Worm (Caenorhabditis elegans): ENCODE data around the gene ZK1320.9.
A peak's percentile ranks its signal among the peaks of the same experiment; 100 is the strongest.

Gene ZK1320.9

ce11 chrII:9660379-9660778, 26.1 kb downstream of the ZK1320.9 start, which contains the start of gene ZK1320.3:
TSS of gene ZK1320.3 (minus strand) at chrII:9660419.
- TF ChIP-seq fos-1 (tag; optimal IDR thresholded peaks at IDR 0.05) = peak; percentile 87
- TF ChIP-seq nhr-6 (tag; optimal IDR thresholded peaks at IDR 0.05) = no peak

- TF ChIP-seq nhr-25 (tag; optimal IDR thresholded peaks at IDR 0.05) (no peak), ZK546.5 (tag; optimal IDR thresholded peaks at IDR 0.05) (no peak), lin-11 (tag; optimal IDR thresholded peaks at IDR 0.05) (no peak), fos-1 (tag; optimal IDR thresholded peaks at IDR 0.05) (peak; percentile 79), elt-1 (tag; optimal IDR thresholded peaks at IDR 0.05) (no peak), Y55F3AM.14 (GFP tag; optimal IDR thresholded peaks at IDR 0.05) (no peak), gmeb-1 (tag; optimal IDR thresholded peaks at IDR 0.05) (no peak), ztf-1 (GFP tag; conservative IDR thresholded peaks at IDR 0.05) (no peak), ztf-4 (tag; optimal IDR thresholded peaks at IDR 0.05) (no peak), dmd-4 (tag; optimal IDR thresholded peaks at IDR 0.05) (no peak), F13H6.1 (tag; optimal IDR thresholded peaks at IDR 0.05) (no peak), crh-2 (tag; optimal IDR thresholded peaks at IDR 0.05) (peak; percentile 52), R02D3.7 (tag; optimal IDR thresholded peaks at IDR 0.05) (no peak), nhr-21 (tag; optimal IDR thresholded peaks at IDR 0.05) (no peak)
Observed at ce11 chrII:9658915-9659314, 27.6 kb downstream of the ZK1320.9 start, which contains the start of gene ZK1320.2. TSS of gene ZK1320.2 (minus strand) at chrII:9659002.

DNA sequence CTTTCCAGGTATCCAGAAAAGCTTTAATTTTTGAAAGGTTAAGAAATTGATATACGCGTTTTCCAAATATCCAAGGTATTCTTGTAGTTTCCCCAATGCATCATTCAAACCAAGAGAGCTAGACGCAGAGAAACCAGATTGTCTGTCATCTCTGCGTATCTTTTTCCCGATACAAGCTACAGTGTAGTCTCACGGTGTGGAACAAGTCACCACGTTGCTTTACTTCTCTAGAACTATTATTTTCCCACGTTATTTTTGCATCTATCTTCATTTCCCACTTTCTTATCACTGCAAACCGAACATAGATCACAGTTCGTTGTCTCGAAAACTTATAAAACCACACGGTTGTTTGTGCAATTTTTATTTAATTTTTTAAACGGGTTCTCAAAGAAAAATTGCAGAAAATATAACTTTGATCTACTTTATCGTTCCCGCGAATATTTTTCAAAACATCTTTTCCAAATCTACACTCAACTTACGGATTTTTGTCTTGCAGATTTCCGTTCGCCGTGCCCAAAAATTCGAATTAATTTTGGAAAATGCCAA, 30.2 kb downstream of the ZK1320.9 start, which contains the start of gene gstk-1:
gstk-1 (plus strand) TSS at position 496 of the 546 bp plus-strand sequence.
- TF ChIP-seq aly-2 (tag; optimal IDR thresholded peaks at IDR 0.05) = no peak
- peak; percentile 54 for TF ChIP-seq sma-3 (GFP tag; optimal IDR thresholded peaks at IDR 0.05)
- peak; percentile 82 for TF ChIP-seq lin-13 (GFP tag; optimal IDR thresholded peaks at IDR 0.05)
- no peak for TF ChIP-seq mbf-1 (tag; optimal IDR thresholded peaks at IDR 0.05)
- TF ChIP-seq crh-2 (tag; optimal IDR thresholded peaks at IDR 0.05) = peak; percentile 81
- TF ChIP-seq blmp-1 (tag; optimal IDR thresholded peaks at IDR 0.05; ENCODE audit: insufficient read depth) = peak; percentile 25
- peak in 1 of 2 experiments; percentile 35 for TF ChIP-seq lsy-2 (tag; optimal IDR thresholded peaks at IDR 0.05)
- no peak for TF ChIP-seq nhr-237 (tag; optimal IDR thresholded peaks at IDR 0.05)
- TF ChIP-seq F13H6.1 (tag; optimal IDR thresholded peaks at IDR 0.05) = peak; percentile 11
- no peak for TF ChIP-seq unc-62 (GFP tag; optimal IDR thresholded peaks at IDR 0.05)
- peak; percentile 44 for TF ChIP-seq fos-1 (tag; optimal IDR thresholded peaks at IDR 0.05)
- TF ChIP-seq nhr-21 (tag; optimal IDR thresholded peaks at IDR 0.05) = peak; percentile 59
- TF ChIP-seq mdl-1 (tag; optimal IDR thresholded peaks at IDR 0.05) = peak in 1 of 2 experiments; percentile 42
- peak; percentile 89 for TF ChIP-seq sma-9 (GFP tag; optimal IDR thresholded peaks at IDR 0.05)
- TF ChIP-seq sma-9 (tag; optimal IDR thresholded peaks at IDR 0.05) = no peak
- TF ChIP-seq unc-55 (GFP tag; optimal IDR thresholded peaks at IDR 0.05) = no peak

ce11 chrII:9655530-9656139, 30.9 kb downstream of the ZK1320.9 start, which contains the start of gene ZK1307.1:
TSS of gene ZK1307.1 (minus strand) at chrII:9655580.
- no peak for TF ChIP-seq sem-4 (tag; optimal IDR thresholded peaks at IDR 0.05)
- no peak for TF ChIP-seq nhr-12 (tag; optimal IDR thresholded peaks at IDR 0.05)
- TF ChIP-seq mab-5 (tag; optimal IDR thresholded peaks at IDR 0.05) = no peak
- no peak for TF ChIP-seq nhr-6 (tag; optimal IDR thresholded peaks at IDR 0.05)
- no peak for TF ChIP-seq F13H6.1 (tag; optimal IDR thresholded peaks at IDR 0.05)
- TF ChIP-seq sma-3 (GFP tag; optimal IDR thresholded peaks at IDR 0.05) = no peak
- TF ChIP-seq nhr-129 (tag; optimal IDR thresholded peaks at IDR 0.05) = peak; percentile 18
- no peak for TF ChIP-seq ztf-4 (tag; optimal IDR thresholded peaks at IDR 0.05)
- TF ChIP-seq gmeb-1 (tag; optimal IDR thresholded peaks at IDR 0.05) = no peak
- no peak for TF ChIP-seq ZK546.5 (tag; optimal IDR thresholded peaks at IDR 0.05)
- TF ChIP-seq sma-9 (GFP tag; optimal IDR thresholded peaks at IDR 0.05) = peak; percentile 17
- TF ChIP-seq sma-9 (tag; optimal IDR thresholded peaks at IDR 0.05) = no peak
- TF ChIP-seq ztf-1 (GFP tag; conservative IDR thresholded peaks at IDR 0.05) = no peak
- no peak for TF ChIP-seq mbf-1 (tag; optimal IDR thresholded peaks at IDR 0.05)
- TF ChIP-seq nhr-25 (tag; optimal IDR thresholded peaks at IDR 0.05) = no peak

DNA sequence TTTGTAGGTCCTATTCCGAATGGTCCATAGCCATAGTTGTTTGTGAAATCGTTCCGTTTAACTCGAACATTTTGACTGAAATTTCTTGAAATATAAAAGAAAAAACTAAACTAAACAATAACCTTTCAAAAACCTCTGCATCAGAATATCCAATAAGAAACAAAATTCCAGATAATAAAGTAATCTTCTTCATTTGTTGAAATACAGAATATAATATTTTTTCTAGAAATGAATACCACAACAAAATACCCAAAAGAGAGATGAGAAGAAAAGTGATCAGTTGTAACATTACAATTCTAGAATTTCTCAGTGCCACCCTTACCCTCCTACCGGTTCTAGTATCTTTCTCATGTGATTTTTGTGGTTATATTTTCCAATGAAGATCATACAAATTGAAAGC, 32.8 kb downstream of the ZK1320.9 start, which contains the start of gene ZK1307.2:
ZK1307.2 (minus strand) TSS at position 274 of the 400 bp plus-strand sequence.
- TF ChIP-seq skn-1 (tag; optimal IDR thresholded peaks at IDR 0.05) = no peak
- peak; percentile 32 for TF ChIP-seq nhr-25 (tag; optimal IDR thresholded peaks at IDR 0.05)

All from whole organism, L2 larva.